Fruit fly (Drosophila melanogaster) whole organism, embryonic: Measurements from ENCODE around the gene CG6937.
A peak's percentile ranks its signal among the peaks of the same experiment; 100 is the strongest.

Experiments
- Atf6 ChIP-seq: fragments of 200-800 bp; sonication (Bioruptor generic); IDR thresholded peaks from 2 replicates; pipeline ENCODE4 v1.3.6; 2022; ENCODE audit warnings: missing biosample characterization, missing genetic modification characterization
- B-H2 ChIP-seq: fragments of 200-800 bp; sonication (Bioruptor generic); optimal IDR thresholded peaks from 2 replicates; lab custom pipeline; 2018; ENCODE audit warnings: missing biosample characterization, mild to moderate bottlenecking, missing genetic modification characterization
- CG10321 ChIP-seq: fragments of 200-800 bp; sonication (Bioruptor generic); IDR thresholded peaks from 2 replicates; pipeline ENCODE4 v1.3.6; 2022; ENCODE audit warnings: missing biosample characterization, missing genetic modification characterization
- CG10431 ChIP-seq: fragments of 200-800 bp; sonication (Bioruptor generic); optimal IDR thresholded peaks from 3 replicates; lab custom pipeline; 2018; ENCODE audit warnings: missing biosample characterization, mild to moderate bottlenecking, missing genetic modification characterization
- CG11247 ChIP-seq: fragments of 200-800 bp; sonication (Bioruptor generic); IDR thresholded peaks from 2 replicates; pipeline ENCODE4 v1.3.6; 2022; ENCODE audit warnings: missing biosample characterization, missing genetic modification characterization
- CG11504 ChIP-seq: fragments of 200-800 bp; sonication (Bioruptor generic); optimal IDR thresholded peaks from 3 replicates; lab custom pipeline; 2019; ENCODE audit warnings: missing biosample characterization, mild to moderate bottlenecking, missing genetic modification characterization, moderate library complexity
- CG11723 ChIP-seq: fragments of 200-800 bp; sonication (Bioruptor generic); optimal IDR thresholded peaks from 2 replicates; lab custom pipeline; 2017; ENCODE audit warnings: missing biosample characterization, mild to moderate bottlenecking, missing genetic modification characterization
- CG13894 ChIP-seq: fragments of 200-800 bp; sonication (Bioruptor generic); optimal IDR thresholded peaks from 3 replicates; lab custom pipeline; 2018; ENCODE audit warnings: missing biosample characterization, mild to moderate bottlenecking, missing genetic modification characterization, moderate library complexity
- CG15073 ChIP-seq: fragments of 200-800 bp; sonication (Bioruptor generic); optimal IDR thresholded peaks from 2 replicates; lab custom pipeline; 2016; ENCODE audit warnings: missing biosample characterization, missing genetic modification characterization
- CG15479 ChIP-seq: fragments of 200-800 bp; sonication (Bioruptor generic); optimal IDR thresholded peaks from 3 replicates; lab custom pipeline; 2019; ENCODE audit warnings: missing biosample characterization, mild to moderate bottlenecking, missing genetic modification characterization, moderate library complexity
- CG16863 ChIP-seq: fragments of 200-800 bp; sonication (Bioruptor generic); optimal IDR thresholded peaks from 3 replicates; lab custom pipeline; 2016; ENCODE audit warnings: missing biosample characterization, missing genetic modification characterization
- CG2678 ChIP-seq: fragments of 200-800 bp; sonication (Bioruptor generic); optimal IDR thresholded peaks from 3 replicates; lab custom pipeline; 2019; ENCODE audit warnings: missing biosample characterization, mild to moderate bottlenecking, missing genetic modification characterization, moderate library complexity
- CG2875 ChIP-seq: fragments of 200-800 bp; sonication (Bioruptor generic); optimal IDR thresholded peaks from 2 replicates; lab custom pipeline; 2017; ENCODE audit warnings: missing biosample characterization, mild to moderate bottlenecking, missing genetic modification characterization, missing genetic modification reagents
- CG34422 ChIP-seq: fragments of 200-800 bp; sonication (Bioruptor generic); IDR thresholded peaks from 3 replicates; pipeline ENCODE4 v1.3.6; 2022; ENCODE audit warnings: missing biosample characterization, missing genetic modification characterization
- CG4707 ChIP-seq: fragments of 200-800 bp; sonication (Bioruptor generic); optimal IDR thresholded peaks from 2 replicates; lab custom pipeline; 2018; ENCODE audit warnings: missing biosample characterization, mild to moderate bottlenecking, missing genetic modification characterization, moderate library complexity
- CG4820 ChIP-seq: fragments of 200-800 bp; sonication (Bioruptor generic); optimal IDR thresholded peaks from 3 replicates; lab custom pipeline; 2016; ENCODE audit warnings: missing biosample characterization, missing genetic modification characterization
- CG6765 ChIP-seq: fragments of 200-800 bp; sonication (Bioruptor generic); optimal IDR thresholded peaks from 3 replicates; lab custom pipeline; 2017; ENCODE audit warnings: missing biosample characterization, mild to moderate bottlenecking, missing genetic modification characterization
- CG8290 ChIP-seq, 3 experiments: fragments of 200-800 bp; sonication (Bioruptor generic); optimal IDR thresholded peaks; 2 replicates each; lab custom pipeline; 2016 to 2019; ENCODE audit warnings: missing biosample characterization in 3 of 3, missing genetic modification characterization in 3 of 3, mild to moderate bottlenecking in 2 of 3, moderate library complexity in 1 of 3
- CG9727 ChIP-seq: fragments of 200-800 bp; sonication (Bioruptor generic); optimal IDR thresholded peaks from 3 replicates; lab custom pipeline; 2017; ENCODE audit warnings: missing biosample characterization, mild to moderate bottlenecking, missing genetic modification characterization
- CG9876 ChIP-seq: fragments of 200-800 bp; sonication (Bioruptor generic); optimal IDR thresholded peaks from 2 replicates; lab custom pipeline; 2016; ENCODE audit warnings: missing biosample characterization, missing genetic modification characterization
- CG9932 ChIP-seq: fragments of 200-800 bp; sonication (Bioruptor generic); IDR thresholded peaks from 2 replicates; pipeline ENCODE4 v1.3.6; 2022; ENCODE audit warnings: missing biosample characterization, missing genetic modification characterization
- Chrac-16 ChIP-seq: fragments of 200-800 bp; sonication (Bioruptor generic); optimal IDR thresholded peaks from 3 replicates; lab custom pipeline; 2016; ENCODE audit warnings: missing biosample characterization, missing genetic modification characterization
- Hey ChIP-seq: fragments of 200-800 bp; sonication (Bioruptor generic); optimal IDR thresholded peaks from 3 replicates; lab custom pipeline; 2018; ENCODE audit warnings: missing biosample characterization, mild to moderate bottlenecking, missing genetic modification characterization
- Hmr ChIP-seq: fragments of 200-800 bp; sonication (Bioruptor generic); optimal IDR thresholded peaks from 3 replicates; lab custom pipeline; 2017; ENCODE audit warnings: mild to moderate bottlenecking, missing biosample characterization, missing genetic modification reagents, missing genetic modification characterization
- MBD-R2 ChIP-seq: fragments of 200-800 bp; sonication (Bioruptor generic); IDR thresholded peaks from 2 replicates; pipeline ENCODE4 v1.3.6; 2022; ENCODE audit warnings: missing biosample characterization, missing genetic modification characterization
- Mad ChIP-seq: fragments of 200-800 bp; sonication (Bioruptor generic); optimal IDR thresholded peaks from 2 replicates; lab custom pipeline; 2016; ENCODE audit warnings: missing biosample characterization, missing genetic modification characterization
- Myb ChIP-seq: fragments of 200-800 bp; sonication (Bioruptor generic); optimal IDR thresholded peaks from 2 replicates; lab custom pipeline; 2016; ENCODE audit warnings: missing biosample characterization, missing genetic modification characterization
- Oaz ChIP-seq: fragments of 200-800 bp; sonication (Bioruptor generic); IDR thresholded peaks from 2 replicates; pipeline ENCODE4 v1.3.6; 2022; ENCODE audit warnings: missing biosample characterization, missing genetic modification characterization
- Rx ChIP-seq: fragments of 200-800 bp; sonication (Bioruptor generic); IDR thresholded peaks from 2 replicates; pipeline ENCODE4 v1.3.6; 2022; ENCODE audit warnings: missing biosample characterization, missing genetic modification characterization
- Sry-β ChIP-seq: fragments of 200-800 bp; sonication (Bioruptor generic); optimal IDR thresholded peaks from 2 replicates; lab custom pipeline; 2018; ENCODE audit warnings: missing biosample characterization, mild to moderate bottlenecking, missing genetic modification characterization, moderate library complexity
- Usf ChIP-seq: fragments of 200-800 bp; sonication (Bioruptor generic); optimal IDR thresholded peaks from 2 replicates; lab custom pipeline; 2017; ENCODE audit warnings: missing genotype, missing biosample characterization, missing genetic modification characterization
- Xbp1 ChIP-seq: fragments of 200-800 bp; sonication (Bioruptor generic); optimal IDR thresholded peaks from 3 replicates; lab custom pipeline; 2016; ENCODE audit warnings: missing biosample characterization, mild to moderate bottlenecking, missing genetic modification characterization
- crp ChIP-seq, 2 experiments: fragments of 200-800 bp; sonication (Bioruptor generic); optimal IDR thresholded peaks; 2 replicates in 1 of 2; 3 replicates in 1 of 2; lab custom pipeline; 2017; ENCODE audit warnings: missing biosample characterization in 2 of 2, missing genetic modification characterization in 2 of 2, mild to moderate bottlenecking in 1 of 2, moderate library complexity in 1 of 2
- emc ChIP-seq: fragments of 200-800 bp; sonication (Bioruptor generic); optimal IDR thresholded peaks from 2 replicates; lab custom pipeline; 2016; ENCODE audit warnings: missing biosample characterization, missing genetic modification characterization
- hbn ChIP-seq: fragments of 200-800 bp; sonication (Bioruptor generic); IDR thresholded peaks from 2 replicates; pipeline ENCODE4 v1.3.6; 2022; ENCODE audit warnings: missing biosample characterization, missing genetic modification characterization; ENCODE audit not compliant: partially characterized antibody
- inv ChIP-seq: fragments of 200-800 bp; sonication (Bioruptor generic); IDR thresholded peaks from 2 replicates; pipeline ENCODE4 v1.3.6; 2022; ENCODE audit warnings: missing biosample characterization, missing genetic modification characterization; ENCODE audit not compliant: partially characterized antibody
- kay ChIP-seq: fragments of 200-800 bp; sonication (Bioruptor generic); optimal IDR thresholded peaks from 2 replicates; lab custom pipeline; 2016; ENCODE audit warnings: missing biosample characterization, missing genetic modification characterization
- lab ChIP-seq: fragments of 200-800 bp; sonication (Bioruptor generic); optimal IDR thresholded peaks from 3 replicates; lab custom pipeline; 2017; ENCODE audit warnings: missing biosample characterization, missing genetic modification characterization, mild to moderate bottlenecking, moderate library complexity, missing genetic modification reagents
- mam ChIP-seq: fragments of 200-800 bp; sonication (Bioruptor generic); optimal IDR thresholded peaks from 3 replicates; lab custom pipeline; 2016; ENCODE audit warnings: missing biosample characterization, missing genetic modification characterization
- nmo ChIP-seq: fragments of 200-800 bp; sonication (Bioruptor generic); optimal IDR thresholded peaks from 2 replicates; lab custom pipeline; 2018; ENCODE audit warnings: missing biosample characterization, mild to moderate bottlenecking, missing genetic modification characterization, moderate library complexity
- peb ChIP-seq: fragments of 200-800 bp; sonication (Bioruptor generic); IDR thresholded peaks from 2 replicates; pipeline ENCODE4 v1.3.6; 2022; ENCODE audit warnings: missing biosample characterization, missing genetic modification characterization
- sd ChIP-seq: fragments of 200-800 bp; sonication (Bioruptor generic); optimal IDR thresholded peaks from 3 replicates; lab custom pipeline; 2018; ENCODE audit warnings: missing biosample characterization, mild to moderate bottlenecking, missing genetic modification characterization, moderate library complexity
- sens ChIP-seq: fragments of 200-800 bp; sonication (Bioruptor generic); peaks from one replicate; lab custom pipeline; 2016; ENCODE audit warnings: missing biosample characterization, missing genetic modification characterization
- shn ChIP-seq: fragments of 200-800 bp; sonication (Bioruptor generic); optimal IDR thresholded peaks from 3 replicates; lab custom pipeline; 2016; ENCODE audit warnings: missing biosample characterization, missing genetic modification characterization
- sna ChIP-seq: fragments of 200-800 bp; sonication (Bioruptor generic); IDR thresholded peaks from 2 replicates; pipeline ENCODE4 v1.3.6; 2022; ENCODE audit warnings: missing biosample characterization, missing genetic modification characterization; ENCODE audit not compliant: partially characterized antibody
- sqz ChIP-seq: fragments of 200-800 bp; sonication (Bioruptor generic); optimal IDR thresholded peaks from 3 replicates; lab custom pipeline; 2018; ENCODE audit warnings: missing biosample characterization, mild to moderate bottlenecking, missing genetic modification characterization
- twi ChIP-seq: fragments of 200-800 bp; optimal IDR thresholded peaks from 2 replicates; lab custom pipeline; 2019; ENCODE audit warnings: missing biosample characterization, mild to moderate bottlenecking, missing genetic modification characterization, moderate library complexity
- z ChIP-seq: fragments of 200-800 bp; sonication (Bioruptor generic); IDR thresholded peaks from 3 replicates; pipeline ENCODE4 v1.3.6; 2022; ENCODE audit warnings: missing biosample characterization, missing genetic modification characterization

Gene CG6937

dm6 chr3R:22557100-22557741 is 27.4 kb upstream of the CG6937 start (continued):
- no peak for TF ChIP-seq shn (GFP tag; lab: Kevin White, UChicago)
- TF ChIP-seq CG13894 (tag; lab: Kevin White, UChicago): peak; percentile 100
- TF ChIP-seq CG11504 (tag; lab: Kevin White, UChicago): no peak
- TF ChIP-seq, all 482 proteins: peak for 12

dm6 chr3R:22558398-22558797 is 26.2 kb upstream of the CG6937 start:
- TF ChIP-seq Myb (GFP tag; lab: Kevin White, UChicago) (no peak), lab (GFP tag; lab: Kevin White, UChicago) (peak; percentile 7), inv (GFP tag; lab: Robert Waterston, UW) (no peak), Xbp1 (no peak), CG34422 (no peak), sna (GFP tag; lab: Robert Waterston, UW) (no peak), sqz (GFP tag; lab: Kevin White, UChicago) (no peak), crp (GFP tag; optimal IDR thresholded peaks at IDR 0.05; lab: Kevin White, UChicago) (no peak), CG2875 (GFP tag; lab: Kevin White, UChicago) (no peak), CG6765 (GFP tag; lab: Kevin White, UChicago) (no peak), CG4707 (no peak), CG16863 (GFP tag; lab: Kevin White, UChicago) (no peak), Usf (GFP tag; lab: Kevin White, UChicago) (no peak), CG9876 (GFP tag; lab: Kevin White, UChicago) (no peak), nmo (no peak), Atf6 (peak; percentile 53; the same call in 1 of the 2 replicates), MBD-R2 (GFP tag; lab: Robert Waterston, UW) (no peak), z (GFP tag; lab: Robert Waterston, UW) (no peak), emc (GFP tag; lab: Kevin White, UChicago) (no peak), twi (tag; lab: Kevin White, UChicago) (no peak), Oaz (GFP tag; lab: Robert Waterston, UW) (no peak), CG15073 (GFP tag; lab: Kevin White, UChicago) (no peak), kay (GFP tag; lab: Kevin White, UChicago) (no peak), CG11247 (GFP tag; lab: Robert Waterston, UW) (no peak), sens (GFP tag; lab: Kevin White, UChicago) (peak; percentile 60), Hey (no peak), Mad (GFP tag; lab: Kevin White, UChicago) (no peak), Hmr (GFP tag; lab: Kevin White, UChicago) (peak; percentile 24), CG8290 (GFP tag; optimal IDR thresholded peaks at IDR 0.05; lab: Kevin White, UChicago) (no peak), CG8290 (tag; optimal IDR thresholded peaks at IDR 0.05; lab: Kevin White, UChicago) (peak in 1 of 2 experiments; percentile 8), sd (tag; lab: Kevin White, UChicago) (no peak), CG4820 (GFP tag; lab: Kevin White, UChicago) (no peak), CG9727 (GFP tag; lab: Kevin White, UChicago) (no peak), Rx (GFP tag; lab: Robert Waterston, UW) (no peak), CG10321 (GFP tag; lab: Robert Waterston, UW) (no peak), CG10431 (GFP tag; lab: Kevin White, UChicago) (no peak), Sry-β (GFP tag; lab: Kevin White, UChicago) (no peak), CG11723 (no peak), CG15479 (no peak), Chrac-16 (GFP tag; lab: Kevin White, UChicago) (no peak), mam (GFP tag; lab: Kevin White, UChicago) (no peak), CG9932 (no peak), CG2678 (tag; lab: Kevin White, UChicago) (peak; percentile 8), peb (GFP tag; lab: Robert Waterston, UW) (no peak), hbn (no peak), B-H2 (no peak), CG13894 (tag; lab: Kevin White, UChicago) (peak; percentile 9)
